Fruit fly (Drosophila melanogaster) whole organism, prepupa: ENCODE data around the gene fne.

Experiments
- Blimp-1 ChIP-seq: fragments of 200-800 bp; sonication (Bioruptor generic); optimal IDR thresholded peaks from 3 replicates; lab custom pipeline; 2017; ENCODE audit warnings: missing biosample characterization, missing genetic modification characterization, mild to moderate bottlenecking, moderate library complexity, missing genetic modification reagents
- CG11294 ChIP-seq: fragments of 200-800 bp; sonication (Bioruptor generic); IDR thresholded peaks from 2 replicates; pipeline ENCODE4 v1.3.6; 2022; ENCODE audit warnings: missing biosample characterization, missing genetic modification characterization
- CG11902 ChIP-seq: fragments of 200-800 bp; sonication (Bioruptor generic); optimal IDR thresholded peaks from 3 replicates; lab custom pipeline; 2016; ENCODE audit warnings: missing biosample characterization, missing genetic modification characterization
- CG15336 ChIP-seq: fragments of 200-800 bp; sonication (Bioruptor generic); IDR thresholded peaks from 2 replicates; pipeline ENCODE4 v1.3.6; 2022; ENCODE audit warnings: missing biosample characterization, missing genetic modification characterization
- CG1621 ChIP-seq: fragments of 200-800 bp; sonication (Bioruptor generic); optimal IDR thresholded peaks from 3 replicates; lab custom pipeline; 2018; ENCODE audit warnings: missing biosample characterization, mild to moderate bottlenecking, missing genetic modification characterization
- CG3032 ChIP-seq: fragments of 200-800 bp; optimal IDR thresholded peaks from 2 replicates; lab custom pipeline; 2019; ENCODE audit warnings: missing biosample characterization, mild to moderate bottlenecking, missing genetic modification characterization, moderate library complexity
- CG32006 ChIP-seq: fragments of 200-800 bp; sonication (Bioruptor generic); optimal IDR thresholded peaks from 3 replicates; lab custom pipeline; 2017; ENCODE audit warnings: missing biosample characterization, mild to moderate bottlenecking, missing genetic modification characterization
- CG3919 ChIP-seq: fragments of 200-800 bp; sonication (Bioruptor generic); optimal IDR thresholded peaks from 3 replicates; lab custom pipeline; 2016; ENCODE audit warnings: missing biosample characterization, missing genetic modification characterization
- CG4318 ChIP-seq: fragments of 200-800 bp; sonication (Bioruptor generic); optimal IDR thresholded peaks from 3 replicates; lab custom pipeline; 2017; ENCODE audit warnings: missing biosample characterization, mild to moderate bottlenecking, missing genetic modification characterization
- CG6792 ChIP-seq: fragments of 200-800 bp; sonication (Bioruptor generic); optimal IDR thresholded peaks from 3 replicates; lab custom pipeline; 2016; ENCODE audit warnings: missing biosample characterization, missing genetic modification characterization
- CG6808 ChIP-seq: fragments of 200-800 bp; sonication (Bioruptor generic); optimal IDR thresholded peaks from 3 replicates; lab custom pipeline; 2017; ENCODE audit warnings: missing biosample characterization, missing genetic modification characterization, mild to moderate bottlenecking, moderate library complexity, missing genetic modification reagents
- CG6854 ChIP-seq: fragments of 200-800 bp; sonication (Bioruptor generic); optimal IDR thresholded peaks from 2 replicates; lab custom pipeline; 2017; ENCODE audit warnings: missing biosample characterization, mild to moderate bottlenecking, missing genetic modification characterization
- CG7368 ChIP-seq: fragments of 200-800 bp; sonication (Bioruptor generic); optimal IDR thresholded peaks from 3 replicates; lab custom pipeline; 2016; ENCODE audit warnings: missing biosample characterization, missing genetic modification characterization
- CG8119 ChIP-seq: fragments of 200-800 bp; sonication (Bioruptor generic); IDR thresholded peaks from 3 replicates; pipeline ENCODE4 v1.3.6; 2022; ENCODE audit warnings: missing biosample characterization, missing genetic modification characterization
- CG8632 ChIP-seq: fragments of 200-800 bp; sonication (Bioruptor generic); optimal IDR thresholded peaks from 3 replicates; lab custom pipeline; 2016; ENCODE audit warnings: missing biosample characterization, missing genetic modification characterization
- Eip75B ChIP-seq: fragments of 200-800 bp; sonication (Bioruptor generic); optimal IDR thresholded peaks from 3 replicates; lab custom pipeline; 2016; ENCODE audit warnings: missing biosample characterization, missing genetic modification characterization
- Eip78C ChIP-seq: fragments of 200-800 bp; sonication (Bioruptor generic); peaks from one replicate; lab custom pipeline; 2016; ENCODE audit warnings: missing biosample characterization, missing genetic modification characterization
- Eip93F ChIP-seq: fragments of 200-800 bp; sonication (Bioruptor generic); optimal IDR thresholded peaks from 2 replicates; lab custom pipeline; 2016; ENCODE audit warnings: missing biosample characterization, mild to moderate bottlenecking, missing genetic modification characterization
- Ets96B ChIP-seq: fragments of 200-800 bp; optimal IDR thresholded peaks from 2 replicates; lab custom pipeline; 2019; ENCODE audit warnings: missing biosample characterization, mild to moderate bottlenecking, missing genetic modification characterization, moderate library complexity
- Gug ChIP-seq: fragments of 200-800 bp; sonication (Bioruptor generic); IDR thresholded peaks from 2 replicates; pipeline ENCODE4 v1.3.6; 2022; ENCODE audit warnings: missing biosample characterization, missing genetic modification characterization
- Hr38 ChIP-seq: sonication (Bioruptor generic); optimal IDR thresholded peaks from 2 replicates; lab custom pipeline; 2016; ENCODE audit warnings: missing biosample characterization, missing genetic modification characterization
- Hr39 ChIP-seq: fragments of 200-800 bp; sonication (Bioruptor generic); optimal IDR thresholded peaks from 2 replicates; lab custom pipeline; 2016; ENCODE audit warnings: missing biosample characterization, missing genetic modification characterization
- Hr4 ChIP-seq: fragments of 200-800 bp; sonication (Bioruptor generic); optimal IDR thresholded peaks from 3 replicates; lab custom pipeline; 2016; ENCODE audit warnings: missing biosample characterization, missing genetic modification characterization
- OdsH ChIP-seq: fragments of 200-800 bp; sonication (Bioruptor generic); optimal IDR thresholded peaks from 3 replicates; lab custom pipeline; 2016; ENCODE audit warnings: missing biosample characterization, missing genetic modification characterization
- Sox14 ChIP-seq: fragments of 200-800 bp; sonication (Bioruptor generic); optimal IDR thresholded peaks from 3 replicates; lab custom pipeline; 2016; ENCODE audit warnings: missing biosample characterization, missing genetic modification characterization
- Sox15 ChIP-seq: fragments of 200-800 bp; sonication (Bioruptor generic); optimal IDR thresholded peaks from 3 replicates; lab custom pipeline; 2016; ENCODE audit warnings: missing biosample characterization, missing genetic modification characterization
- achi ChIP-seq: fragments of 200-800 bp; sonication (Bioruptor generic); optimal IDR thresholded peaks from 3 replicates; lab custom pipeline; 2016; ENCODE audit warnings: missing biosample characterization, missing genetic modification characterization
- cyc ChIP-seq: fragments of 200-800 bp; sonication (Bioruptor generic); optimal IDR thresholded peaks from 3 replicates; lab custom pipeline; 2016; ENCODE audit warnings: missing biosample characterization, missing genetic modification characterization
- dac ChIP-seq: fragments of 200-800 bp; sonication (Bioruptor generic); optimal IDR thresholded peaks from 2 replicates; lab custom pipeline; 2017; ENCODE audit warnings: missing biosample characterization, mild to moderate bottlenecking, missing genetic modification characterization
- dsx ChIP-seq: fragments of 200-800 bp; optimal IDR thresholded peaks from 3 replicates; lab custom pipeline; 2019; ENCODE audit warnings: missing biosample characterization, mild to moderate bottlenecking, missing genetic modification characterization, moderate library complexity; ENCODE audit not compliant: poor library complexity, severe bottlenecking
- esn ChIP-seq: fragments of 200-800 bp; sonication (Bioruptor generic); optimal IDR thresholded peaks from 2 replicates; lab custom pipeline; 2016; ENCODE audit warnings: missing biosample characterization, mild to moderate bottlenecking, missing genetic modification characterization, moderate library complexity
- fd59A ChIP-seq: fragments of 200-800 bp; sonication (Bioruptor generic); optimal IDR thresholded peaks from 2 replicates; lab custom pipeline; 2017; ENCODE audit warnings: missing biosample characterization, mild to moderate bottlenecking, missing genetic modification characterization, missing genetic modification reagents
- fkh ChIP-seq: fragments of 200-800 bp; sonication (Bioruptor generic); optimal IDR thresholded peaks from 3 replicates; lab custom pipeline; 2017; ENCODE audit warnings: missing biosample characterization, mild to moderate bottlenecking, missing genetic modification characterization, moderate library complexity
- lz ChIP-seq: fragments of 200-800 bp; sonication (Bioruptor generic); optimal IDR thresholded peaks from 3 replicates; lab custom pipeline; 2016; ENCODE audit warnings: missing biosample characterization, missing genetic modification characterization
- pdm3 ChIP-seq: fragments of 200-800 bp; sonication (Bioruptor generic); optimal IDR thresholded peaks from 3 replicates; lab custom pipeline; 2016; ENCODE audit warnings: missing biosample characterization, missing genetic modification characterization
- salr ChIP-seq, 2 experiments: fragments of 200-800 bp; sonication (Bioruptor generic); optimal IDR thresholded peaks; 3 replicates each; lab custom pipeline; 2016 to 2018; ENCODE audit warnings: missing biosample characterization in 2 of 2, missing genetic modification characterization in 2 of 2, mild to moderate bottlenecking in 1 of 2
- spab ChIP-seq: fragments of 200-800 bp; sonication (Bioruptor generic); optimal IDR thresholded peaks from 2 replicates; lab custom pipeline; 2017; ENCODE audit warnings: missing biosample characterization, mild to moderate bottlenecking, missing genetic modification characterization, missing genetic modification reagents
- ss ChIP-seq, 2 experiments: fragments of 200-800 bp; sonication (Bioruptor generic); optimal IDR thresholded peaks; 2 replicates in 1 of 2; 3 replicates in 1 of 2; lab custom pipeline; 2017 to 2018; ENCODE audit warnings: mild to moderate bottlenecking in 2 of 2, missing biosample characterization in 2 of 2, missing genetic modification characterization in 2 of 2, moderate library complexity in 1 of 2
- svp ChIP-seq: fragments of 200-800 bp; sonication (Bioruptor generic); peaks from one replicate; lab custom pipeline; 2016; ENCODE audit warnings: missing biosample characterization, missing genetic modification characterization
- topi ChIP-seq: fragments of 200-800 bp; sonication (Bioruptor generic); optimal IDR thresholded peaks from 3 replicates; lab custom pipeline; 2016; ENCODE audit warnings: missing biosample characterization, missing genetic modification characterization
- vri ChIP-seq: fragments of 200-800 bp; sonication (Bioruptor generic); optimal IDR thresholded peaks from 3 replicates; lab custom pipeline; 2016; ENCODE audit warnings: missing biosample characterization, mild to moderate bottlenecking, missing genetic modification characterization

Gene fne

DNA sequence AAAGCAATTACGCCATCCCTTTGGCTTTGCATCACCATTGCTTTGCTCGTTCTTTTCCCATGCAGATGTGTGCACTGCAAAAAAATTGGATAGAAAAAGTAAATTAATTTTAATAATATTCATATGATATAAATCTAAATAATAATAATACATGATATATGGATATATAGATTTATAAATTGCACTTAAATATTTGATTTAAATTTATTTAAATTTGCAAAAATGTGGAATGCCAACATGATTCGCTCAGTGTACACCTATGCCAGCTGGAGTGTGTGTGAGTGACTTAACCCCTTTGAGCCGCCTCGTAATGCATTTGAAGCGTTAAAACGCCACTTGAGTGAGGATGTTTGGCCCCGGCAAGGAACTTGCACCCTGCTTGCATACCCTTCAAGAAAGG lies 3.5 kb upstream of the fne start (continued):
- no peak for TF ChIP-seq salr (GFP tag; optimal IDR thresholded peaks at IDR 0.05; lab: Kevin White, UChicago)
- peak; percentile 32 for TF ChIP-seq CG3919 (GFP tag; lab: Kevin White, UChicago)
- peak; percentile 47 for TF ChIP-seq dsx (GFP tag; lab: Kevin White, UChicago)
- TF ChIP-seq fd59A (GFP tag; lab: Kevin White, UChicago), result no peak
- TF ChIP-seq CG8119 (GFP tag; lab: Robert Waterston, UW), result 0 out of 3 replicates have a peak, but pooled peaks have one; percentile 37
- no peak for TF ChIP-seq Hr38
- no peak for TF ChIP-seq fkh
- TF ChIP-seq Blimp-1 (GFP tag; lab: Kevin White, UChicago), result no peak
- peak; percentile 42 for TF ChIP-seq CG3032 (tag; lab: Kevin White, UChicago)
- no peak for TF ChIP-seq CG11902
- no peak for TF ChIP-seq Hr4 (GFP tag; lab: Kevin White, UChicago)
- no peak for TF ChIP-seq vri (GFP tag; lab: Kevin White, UChicago)
- peak; percentile 44 for TF ChIP-seq Ets96B
- TF ChIP-seq CG15336 (GFP tag; lab: Robert Waterston, UW), result 0 out of 2 replicates have a peak, but pooled peaks have one; percentile 13
- peak; percentile 32 for TF ChIP-seq CG32006 (GFP tag; lab: Kevin White, UChicago)
- TF ChIP-seq CG11294 (GFP tag; lab: Robert Waterston, UW), result no peak
- peak; percentile 15 for TF ChIP-seq Eip78C
- TF ChIP-seq OdsH (GFP tag; lab: Kevin White, UChicago), result peak; percentile 22
- peak in 1 of 2 experiments; percentile 6 for TF ChIP-seq ss (GFP tag; optimal IDR thresholded peaks at IDR 0.05; lab: Kevin White, UChicago)
- TF ChIP-seq dac (GFP tag; lab: Kevin White, UChicago), result no peak
- no peak for TF ChIP-seq Eip93F (GFP tag; lab: Kevin White, UChicago)
- TF ChIP-seq Gug (GFP tag; lab: Robert Waterston, UW), result no peak
- no peak for TF ChIP-seq lz (GFP tag; lab: Kevin White, UChicago)
- TF ChIP-seq CG8632 (GFP tag; lab: Kevin White, UChicago), result peak; percentile 5
- no peak for TF ChIP-seq CG1621 (tag; lab: Kevin White, UChicago)
- TF ChIP-seq Hr39 (GFP tag; lab: Kevin White, UChicago), result no peak
- TF ChIP-seq CG4318 (GFP tag; lab: Kevin White, UChicago), result no peak
- TF ChIP-seq pdm3 (GFP tag; lab: Kevin White, UChicago), result no peak
- no peak for TF ChIP-seq svp
- TF ChIP-seq CG7368 (GFP tag; lab: Kevin White, UChicago), result no peak
- TF ChIP-seq achi (GFP tag; lab: Kevin White, UChicago), result peak; percentile 25
- TF ChIP-seq CG6854 (GFP tag; lab: Kevin White, UChicago), result no peak
- no peak for TF ChIP-seq Sox14
- TF ChIP-seq spab (GFP tag; lab: Kevin White, UChicago), result peak; percentile 15
- TF ChIP-seq Eip75B (GFP tag; lab: Kevin White, UChicago), result no peak
- peak; percentile 6 for TF ChIP-seq esn (GFP tag; lab: Kevin White, UChicago)

DNA sequence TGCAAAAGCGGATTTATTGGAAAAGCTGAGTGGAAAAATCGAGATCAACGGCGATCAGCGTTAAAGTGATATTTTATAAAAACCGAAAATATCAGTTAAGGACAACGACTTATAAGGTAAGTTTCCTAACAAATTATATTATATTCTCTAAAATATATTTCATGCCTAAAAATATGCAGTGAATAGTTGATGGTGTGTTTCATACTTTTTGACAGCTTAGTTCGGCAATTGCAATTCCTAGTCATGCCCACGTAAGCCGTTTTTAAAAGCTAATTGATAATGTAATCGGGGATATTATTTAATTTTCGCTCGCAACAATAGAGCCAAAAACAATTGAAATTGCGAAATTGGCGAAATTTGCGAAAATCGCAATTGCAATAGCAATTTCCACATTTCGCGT lies 2.3 kb downstream of the fne start:
- TF ChIP-seq topi, result no peak
- no peak for TF ChIP-seq CG7368 (GFP tag; lab: Kevin White, UChicago)
- TF ChIP-seq esn (GFP tag; lab: Kevin White, UChicago), result no peak
- no peak for TF ChIP-seq Sox15 (GFP tag; lab: Kevin White, UChicago)
- TF ChIP-seq cyc (GFP tag; lab: Kevin White, UChicago), result no peak
- no peak for TF ChIP-seq vri (GFP tag; lab: Kevin White, UChicago)
- no peak for TF ChIP-seq dsx (GFP tag; lab: Kevin White, UChicago)
- no peak for TF ChIP-seq CG6792 (GFP tag; lab: Kevin White, UChicago)
- no peak for TF ChIP-seq Gug (GFP tag; lab: Robert Waterston, UW)
- no peak for TF ChIP-seq CG6808
